Fruit fly (Drosophila melanogaster): ENCODE results near the gene Kots.
A peak's percentile ranks its signal among the peaks of the same experiment; 100 is the strongest.

Kots gene

DNA sequence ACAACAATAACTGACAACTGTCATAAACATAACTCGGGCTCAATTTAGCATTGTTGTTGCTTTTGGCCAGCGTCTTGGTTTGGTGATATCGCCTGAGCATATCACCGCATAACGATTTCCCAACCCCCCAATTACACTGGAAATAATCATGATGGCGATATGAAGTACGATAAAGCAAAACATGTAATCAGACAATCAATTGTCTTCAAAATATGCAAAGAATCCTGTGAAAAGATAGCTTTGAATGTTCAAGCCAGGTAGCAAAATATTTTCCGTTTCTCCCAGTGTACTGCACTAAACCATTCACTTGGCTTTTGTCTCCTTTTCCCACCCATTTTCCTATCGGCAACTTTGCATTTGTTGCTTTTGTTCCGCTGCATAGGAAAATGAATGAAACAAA is 35.6 kb upstream of the Kots start (continued):
- TF ChIP-seq CG18262 (tag; optimal IDR thresholded peaks at IDR 0.05) (peak; percentile 34), NK7.1 (GFP tag; optimal IDR thresholded peaks at IDR 0.05) (no peak), Mes4 (GFP tag; optimal IDR thresholded peaks at IDR 0.05) (no peak), sob (GFP tag; IDR thresholded peaks at IDR 0.05) (peak; percentile 67), Pdp1 (GFP tag; optimal IDR thresholded peaks at IDR 0.05) (peak in 1 of 2 experiments; percentile 65), unc-4 (GFP tag; IDR thresholded peaks at IDR 0.05; ENCODE audit: partially characterized antibody) (no peak), slou (GFP tag; optimal IDR thresholded peaks at IDR 0.05) (no peak), CG7786 (GFP tag; optimal IDR thresholded peaks at IDR 0.05) (no peak), CG3838 (GFP tag; optimal IDR thresholded peaks at IDR 0.05) (no peak), bowl (GFP tag; IDR thresholded peaks at IDR 0.05) (no peak), PHDP (tag; optimal IDR thresholded peaks at IDR 0.05) (no peak), HLHmδ (GFP tag; optimal IDR thresholded peaks at IDR 0.05) (no peak), Rx (GFP tag; IDR thresholded peaks at IDR 0.05) (peak; percentile 62), CG8944 (GFP tag; optimal IDR thresholded peaks at IDR 0.05) (no peak), CG9437 (GFP tag; optimal IDR thresholded peaks at IDR 0.05) (no peak), ham (GFP tag; IDR thresholded peaks at IDR 0.05) (no peak), CG8924 (tag; optimal IDR thresholded peaks at IDR 0.05) (peak; percentile 26), tin (GFP tag; optimal IDR thresholded peaks at IDR 0.05) (peak; percentile 87), Chrac-16 (GFP tag; optimal IDR thresholded peaks at IDR 0.05) (no peak), CG1647 (GFP tag; optimal IDR thresholded peaks at IDR 0.05) (peak; percentile 31), CG17802 (tag; optimal IDR thresholded peaks at IDR 0.05) (peak; percentile 21), Deaf1 (tag; optimal IDR thresholded peaks at IDR 0.05) (peak; percentile 4), Dad (GFP tag; optimal IDR thresholded peaks at IDR 0.05) (peak; percentile 75), fd3F (GFP tag; optimal IDR thresholded peaks at IDR 0.05) (no peak), Elba2 (GFP tag; optimal IDR thresholded peaks at IDR 0.05) (no peak), gem (tag; optimal IDR thresholded peaks at IDR 0.05) (peak; percentile 67), CG16779 (GFP tag; IDR thresholded peaks at IDR 0.05) (no peak), onecut (GFP tag; IDR thresholded peaks at IDR 0.05) (peak; percentile 41; the same call in 1 of the 2 replicates), CG7839 (tag; optimal IDR thresholded peaks at IDR 0.05) (peak; percentile 57), exex (tag; optimal IDR thresholded peaks at IDR 0.05) (peak; percentile 2), her (GFP tag; optimal IDR thresholded peaks at IDR 0.05) (peak; percentile 30), CG7745 (tag; optimal IDR thresholded peaks at IDR 0.05) (no peak), vfl (GFP tag; optimal IDR thresholded peaks at IDR 0.05) (no peak), tap (tag; optimal IDR thresholded peaks at IDR 0.05) (peak; percentile 86), CG1602 (GFP tag; optimal IDR thresholded peaks at IDR 0.05) (no peak), CG4360 (GFP tag; IDR thresholded peaks at IDR 0.05) (no peak), CG16815 (GFP tag; optimal IDR thresholded peaks at IDR 0.05) (no peak), crp (GFP tag; optimal IDR thresholded peaks at IDR 0.05) (no peak), CG4820 (GFP tag; optimal IDR thresholded peaks at IDR 0.05) (peak; percentile 76), aop (GFP tag; IDR thresholded peaks at IDR 0.05) (no peak), dm (GFP tag; optimal IDR thresholded peaks at IDR 0.05) (no peak), ab (GFP tag; optimal IDR thresholded peaks at IDR 0.05) (no peak), cwo (GFP tag; optimal IDR thresholded peaks at IDR 0.05) (peak; percentile 41), lilli (GFP tag; optimal IDR thresholded peaks at IDR 0.05) (no peak), Lhr (GFP tag; optimal IDR thresholded peaks at IDR 0.05) (no peak), CG11456 (GFP tag; IDR thresholded peaks at IDR 0.05) (peak; percentile 66; the same call in 2 of the 3 replicates), Max (GFP tag; optimal IDR thresholded peaks at IDR 0.05) (peak; percentile 40), CG6689 (GFP tag; IDR thresholded peaks at IDR 0.05) (peak; percentile 51; the same call in 1 of the 2 replicates), jigr1 (GFP tag; IDR thresholded peaks at IDR 0.05) (no peak), hth (optimal IDR thresholded peaks at IDR 0.05) (no peak), CG12769 (tag; optimal IDR thresholded peaks at IDR 0.05) (no peak), Dbx (GFP tag; IDR thresholded peaks at IDR 0.05) (no peak)
